Fruit fly (Drosophila melanogaster) whole organism, embryonic: ENCODE measurements around the gene puc.
A peak's percentile ranks its signal among the peaks of the same experiment; 100 is the strongest.

Source experiments
- Antp ChIP-seq: fragments of 200-800 bp; sonication (Bioruptor generic); optimal IDR thresholded peaks from 3 replicates; lab custom pipeline; 2016; ENCODE audit warnings: missing biosample characterization, missing genetic modification characterization
- Asciz ChIP-seq: fragments of 200-800 bp; sonication (Bioruptor generic); optimal IDR thresholded peaks from 2 replicates; lab custom pipeline; 2017; ENCODE audit warnings: missing biosample characterization, mild to moderate bottlenecking, missing genetic modification characterization, missing genetic modification reagents
- Awh ChIP-seq: fragments of 200-800 bp; sonication (Bioruptor generic); IDR thresholded peaks from 2 replicates; pipeline ENCODE4, ENCODE4 v1.3.6; 2022; ENCODE audit warnings: missing biosample characterization, missing genetic modification characterization
- CG12219 ChIP-seq: fragments of 200-800 bp; sonication (Bioruptor generic); optimal IDR thresholded peaks from 3 replicates; lab custom pipeline; 2018; ENCODE audit warnings: missing biosample characterization, mild to moderate bottlenecking, missing genetic modification characterization
- CG12236 ChIP-seq: fragments of 200-800 bp; sonication (Bioruptor generic); optimal IDR thresholded peaks from 2 replicates; lab custom pipeline; 2016; ENCODE audit warnings: missing biosample characterization, missing genetic modification characterization
- CG14965 ChIP-seq: fragments of 200-800 bp; sonication (Bioruptor generic); optimal IDR thresholded peaks from 2 replicates; lab custom pipeline; 2016; ENCODE audit warnings: missing biosample characterization, missing genetic modification characterization, borderline replicate concordance
- CG16863 ChIP-seq: fragments of 200-800 bp; sonication (Bioruptor generic); optimal IDR thresholded peaks from 3 replicates; lab custom pipeline; 2016; ENCODE audit warnings: missing biosample characterization, missing genetic modification characterization
- CG2678 ChIP-seq: fragments of 200-800 bp; sonication (Bioruptor generic); optimal IDR thresholded peaks from 3 replicates; lab custom pipeline; 2019; ENCODE audit warnings: missing biosample characterization, mild to moderate bottlenecking, missing genetic modification characterization, moderate library complexity
- CG30431 ChIP-seq: fragments of 200-800 bp; sonication (Bioruptor generic); optimal IDR thresholded peaks from 2 replicates; lab custom pipeline; 2017; ENCODE audit warnings: missing biosample characterization, missing genetic modification characterization
- CG31365 ChIP-seq: fragments of 200-800 bp; sonication (Bioruptor generic); optimal IDR thresholded peaks from 2 replicates; lab custom pipeline; 2018; ENCODE audit warnings: missing biosample characterization, mild to moderate bottlenecking, missing genetic modification characterization
- CG3281 ChIP-seq: fragments of 200-800 bp; sonication (Bioruptor generic); optimal IDR thresholded peaks from 3 replicates; lab custom pipeline; 2017; ENCODE audit warnings: missing biosample characterization, mild to moderate bottlenecking, missing genetic modification characterization
- CG33213 ChIP-seq: fragments of 200-800 bp; sonication (Bioruptor generic); optimal IDR thresholded peaks from 3 replicates; lab custom pipeline; 2016; ENCODE audit warnings: missing biosample characterization, missing genetic modification characterization
- CG4707 ChIP-seq: fragments of 200-800 bp; sonication (Bioruptor generic); optimal IDR thresholded peaks from 2 replicates; lab custom pipeline; 2018; ENCODE audit warnings: missing biosample characterization, mild to moderate bottlenecking, missing genetic modification characterization, moderate library complexity
- CG6272 ChIP-seq: fragments of 200-800 bp; sonication (Bioruptor generic); IDR thresholded peaks from 2 replicates; pipeline ENCODE4 v1.3.6; 2022; ENCODE audit warnings: missing biosample characterization, missing genetic modification characterization
- CG6683 ChIP-seq: fragments of 200-800 bp; sonication (Bioruptor generic); optimal IDR thresholded peaks from 2 replicates; lab custom pipeline; 2017; ENCODE audit warnings: missing biosample characterization, mild to moderate bottlenecking, missing genetic modification characterization, missing genetic modification reagents
- CG6791 ChIP-seq: fragments of 200-800 bp; sonication (Bioruptor generic); IDR thresholded peaks from 3 replicates; pipeline ENCODE4 v1.3.6; 2022; ENCODE audit warnings: missing biosample characterization, missing genetic modification characterization; ENCODE audit not compliant: partially characterized antibody
- CG7271 ChIP-seq: fragments of 200-800 bp; sonication (Bioruptor generic); optimal IDR thresholded peaks from 2 replicates; lab custom pipeline; 2018; ENCODE audit warnings: missing biosample characterization, mild to moderate bottlenecking, missing genetic modification characterization, moderate library complexity
- CG7786 ChIP-seq: fragments of 200-800 bp; sonication (Bioruptor generic); optimal IDR thresholded peaks from 2 replicates; lab custom pipeline; 2016; ENCODE audit warnings: missing biosample characterization, missing genetic modification characterization
- CG8359 ChIP-seq: fragments of 200-800 bp; sonication (Bioruptor generic); optimal IDR thresholded peaks from 2 replicates; lab custom pipeline; 2017; ENCODE audit warnings: missing biosample characterization, mild to moderate bottlenecking, missing genetic modification characterization, borderline replicate concordance
- CoRest ChIP-seq: fragments of 200-800 bp; sonication (Bioruptor generic); optimal IDR thresholded peaks from 3 replicates; lab custom pipeline; 2018; ENCODE audit warnings: missing biosample characterization, mild to moderate bottlenecking, missing genetic modification characterization, moderate library complexity
- Ets97D ChIP-seq: fragments of 200-800 bp; sonication (Bioruptor generic); optimal IDR thresholded peaks from 3 replicates; lab custom pipeline; 2016; ENCODE audit warnings: missing biosample characterization, missing genetic modification characterization
- HHEX ChIP-seq: fragments of 200-800 bp; sonication (Bioruptor generic); optimal IDR thresholded peaks from 3 replicates; lab custom pipeline; 2017; ENCODE audit warnings: missing biosample characterization, mild to moderate bottlenecking, missing genetic modification characterization, missing genetic modification reagents
- HLH3B ChIP-seq: fragments of 200-800 bp; sonication (Bioruptor generic); IDR thresholded peaks from 2 replicates; pipeline ENCODE4 v1.3.6; 2022; ENCODE audit warnings: missing biosample characterization, missing genetic modification characterization
- Hr39 ChIP-seq: fragments of >200 bp; optimal IDR thresholded peaks from 2 replicates; lab custom pipeline; 2017
- Hr51 ChIP-seq, 2 experiments: fragments of 200-800 bp; sonication (Bioruptor generic); optimal IDR thresholded peaks; 2 replicates in 1 of 2; 3 replicates in 1 of 2; lab custom pipeline; 2016 to 2018; ENCODE audit warnings: missing biosample characterization in 2 of 2, missing genetic modification characterization in 2 of 2, mild to moderate bottlenecking in 1 of 2, moderate library complexity in 1 of 2
- MBD-R2 ChIP-seq: fragments of 200-800 bp; sonication (Bioruptor generic); IDR thresholded peaks from 2 replicates; pipeline ENCODE4 v1.3.6; 2022; ENCODE audit warnings: missing biosample characterization, missing genetic modification characterization
- NC2α ChIP-seq: fragments of 200-800 bp; sonication (Bioruptor generic); optimal IDR thresholded peaks from 2 replicates; lab custom pipeline; 2016; ENCODE audit warnings: missing biosample characterization, missing genetic modification characterization
- NFAT ChIP-seq: fragments of 200-800 bp; sonication (Bioruptor generic); IDR thresholded peaks from 2 replicates; pipeline ENCODE4 v1.3.6; 2022; ENCODE audit warnings: missing biosample characterization, missing genetic modification characterization
- NK7.1 ChIP-seq: fragments of 200-800 bp; sonication (Bioruptor generic); optimal IDR thresholded peaks from 3 replicates; lab custom pipeline; 2016; ENCODE audit warnings: missing biosample characterization, missing genetic modification characterization
- Usf ChIP-seq: fragments of 200-800 bp; sonication (Bioruptor generic); optimal IDR thresholded peaks from 2 replicates; lab custom pipeline; 2017; ENCODE audit warnings: missing genotype, missing biosample characterization, missing genetic modification characterization
- Xbp1 ChIP-seq: fragments of 200-800 bp; sonication (Bioruptor generic); optimal IDR thresholded peaks from 3 replicates; lab custom pipeline; 2016; ENCODE audit warnings: missing biosample characterization, mild to moderate bottlenecking, missing genetic modification characterization
- caup ChIP-seq: fragments of 200-800 bp; sonication (Bioruptor generic); optimal IDR thresholded peaks from 3 replicates; lab custom pipeline; 2017; ENCODE audit warnings: missing biosample characterization, mild to moderate bottlenecking, missing genetic modification characterization, moderate library complexity; ENCODE audit not compliant: severe bottlenecking
- cg ChIP-seq: fragments of 200-800 bp; sonication (Bioruptor generic); optimal IDR thresholded peaks from 3 replicates; lab custom pipeline; 2019; ENCODE audit warnings: missing biosample characterization, mild to moderate bottlenecking, missing genetic modification characterization, moderate library complexity
- chif ChIP-seq, 2 experiments: fragments of 200-800 bp; sonication (Bioruptor generic); optimal IDR thresholded peaks; 3 replicates each; lab custom pipeline; 2016; ENCODE audit warnings: missing biosample characterization in 2 of 2, missing genetic modification characterization in 2 of 2
- chn ChIP-seq: fragments of 200-800 bp; sonication (Bioruptor generic); optimal IDR thresholded peaks from 2 replicates; lab custom pipeline; 2016; ENCODE audit warnings: missing biosample characterization, missing genetic modification characterization
- danr ChIP-seq: fragments of 200-800 bp; sonication (Bioruptor generic); IDR thresholded peaks from 2 replicates; pipeline ENCODE4 v1.3.6; 2022; ENCODE audit warnings: missing biosample characterization, missing genetic modification characterization
- en ChIP-seq: fragments of 200-800 bp; sonication (Bioruptor generic); optimal IDR thresholded peaks from 2 replicates; lab custom pipeline; 2016; ENCODE audit warnings: missing biosample characterization, missing genetic modification characterization
- ftz-f1 ChIP-seq: fragments of 200-800 bp; sonication (Bioruptor generic); optimal IDR thresholded peaks from 2 replicates; lab custom pipeline; 2016; ENCODE audit warnings: missing biosample characterization, missing genetic modification characterization
- gsb ChIP-seq: fragments of 200-800 bp; sonication (Bioruptor generic); IDR thresholded peaks from 2 replicates; pipeline ENCODE4 v1.3.6; 2022; ENCODE audit warnings: missing biosample characterization, missing genetic modification characterization
- her ChIP-seq: fragments of 200-800 bp; sonication (Bioruptor generic); optimal IDR thresholded peaks from 2 replicates; lab custom pipeline; 2016; ENCODE audit warnings: missing biosample characterization, missing genetic modification characterization
- ind ChIP-seq: fragments of 200-800 bp; sonication (Bioruptor generic); optimal IDR thresholded peaks from 3 replicates; lab custom pipeline; 2016; ENCODE audit warnings: missing biosample characterization, missing genetic modification characterization
- inv ChIP-seq: fragments of 200-800 bp; sonication (Bioruptor generic); IDR thresholded peaks from 2 replicates; pipeline ENCODE4 v1.3.6; 2022; ENCODE audit warnings: missing biosample characterization, missing genetic modification characterization; ENCODE audit not compliant: partially characterized antibody
- lmd ChIP-seq: fragments of 200-800 bp; sonication (Bioruptor generic); IDR thresholded peaks from 2 replicates; pipeline ENCODE4 v1.3.6; 2022; ENCODE audit warnings: missing biosample characterization, missing genetic modification characterization
- nau ChIP-seq: fragments of 200-800 bp; sonication (Bioruptor generic); optimal IDR thresholded peaks from 3 replicates; lab custom pipeline; 2017; ENCODE audit warnings: missing biosample characterization, mild to moderate bottlenecking, missing genetic modification characterization, missing genetic modification reagents
- pfk ChIP-seq: fragments of 200-800 bp; sonication (Bioruptor generic); optimal IDR thresholded peaks from 2 replicates; lab custom pipeline; 2018; ENCODE audit warnings: missing biosample characterization, mild to moderate bottlenecking, missing genetic modification characterization, moderate library complexity
- schlank ChIP-seq: fragments of 200-800 bp; sonication (Bioruptor generic); optimal IDR thresholded peaks from 2 replicates; lab custom pipeline; 2018; ENCODE audit warnings: missing biosample characterization, mild to moderate bottlenecking, missing genetic modification characterization
- scrt ChIP-seq: fragments of 200-800 bp; sonication (Bioruptor generic); optimal IDR thresholded peaks from 2 replicates; lab custom pipeline; 2018; ENCODE audit warnings: missing biosample characterization, mild to moderate bottlenecking, missing genetic modification characterization, moderate library complexity
- sim ChIP-seq: fragments of 200-800 bp; sonication (Bioruptor generic); IDR thresholded peaks from 2 replicates; pipeline ENCODE4 v1.3.6; 2022; ENCODE audit warnings: missing biosample characterization, missing genetic modification characterization
- zen2 ChIP-seq: fragments of 200-800 bp; sonication (Bioruptor generic); IDR thresholded peaks from 3 replicates; pipeline ENCODE4 v1.3.6; 2022; ENCODE audit warnings: missing biosample characterization, missing genetic modification characterization; ENCODE audit not compliant: partially characterized antibody

Gene puc

DNA sequence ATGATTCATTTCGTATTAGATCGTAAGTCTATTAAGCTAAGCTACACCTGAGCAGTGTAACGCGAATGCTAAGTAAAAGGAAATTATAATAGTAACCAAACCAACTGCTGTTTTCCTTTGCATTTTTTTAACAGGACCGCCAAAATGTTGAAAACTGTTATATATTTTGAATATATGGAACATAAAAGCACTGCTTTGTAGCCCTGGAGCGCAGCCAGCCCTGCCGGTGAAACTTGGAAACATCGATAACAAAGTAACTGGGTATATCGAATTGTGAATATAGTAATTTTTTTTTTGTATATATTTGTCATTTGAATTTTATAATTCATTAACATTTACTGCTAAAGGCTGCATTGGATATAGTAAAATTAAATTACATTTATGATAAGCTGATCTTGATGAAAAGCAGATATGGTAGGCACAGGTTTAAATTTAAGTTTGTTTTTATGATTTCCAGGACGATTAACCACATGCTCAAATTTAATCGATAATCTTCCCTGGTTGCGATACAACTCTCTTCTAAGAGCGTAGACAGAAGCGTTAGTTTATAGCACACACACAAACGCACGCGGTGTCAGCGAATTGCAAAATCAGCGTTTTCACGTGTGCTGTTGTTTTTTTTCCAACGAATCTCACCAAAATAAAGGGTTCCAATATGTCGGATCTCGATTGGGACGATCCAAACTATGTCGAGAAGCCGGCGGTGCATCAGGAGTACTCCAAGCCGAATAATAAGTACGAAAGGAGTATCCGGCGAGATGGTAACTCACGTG lies 17.3 kb downstream of the puc start, which contains the start of gene CG7878 (continued):
- peak; percentile 55 for TF ChIP-seq CG2678 (tag; lab: Kevin White, UChicago)
- peak; percentile 47; the same call in 1 of the 2 replicates for TF ChIP-seq CG6272 (GFP tag; lab: Robert Waterston, UW)
- peak; percentile 51 for TF ChIP-seq HLH3B (GFP tag; lab: Robert Waterston, UW)
- TF ChIP-seq CG7271: no peak
- TF ChIP-seq caup (GFP tag; lab: Kevin White, UChicago): peak; percentile 50
- peak; percentile 57 for TF ChIP-seq CG33213 (GFP tag; lab: Kevin White, UChicago)
- peak; percentile 73 for TF ChIP-seq CoRest (tag; lab: Kevin White, UChicago)
- TF ChIP-seq CG31365 (tag; lab: Kevin White, UChicago): peak; percentile 7
- TF ChIP-seq chn (GFP tag; lab: Kevin White, UChicago): peak; percentile 53
- peak; percentile 40 to 49 for TF ChIP-seq Hr51 (GFP tag; optimal IDR thresholded peaks at IDR 0.05; lab: Kevin White, UChicago)
- no peak for TF ChIP-seq NC2α (GFP tag; lab: Kevin White, UChicago)
- TF ChIP-seq HHEX (GFP tag; lab: Kevin White, UChicago): no peak
- peak; percentile 10 for TF ChIP-seq CG8359 (GFP tag; lab: Kevin White, UChicago)
- TF ChIP-seq CG3281 (GFP tag; lab: Kevin White, UChicago): peak; percentile 77
- TF ChIP-seq NFAT (GFP tag; lab: Robert Waterston, UW): peak; percentile 76
- TF ChIP-seq Asciz (GFP tag; lab: Kevin White, UChicago): peak; percentile 4
- no peak for TF ChIP-seq gsb (GFP tag; lab: Robert Waterston, UW)
- TF ChIP-seq CG6791: peak; percentile 86
- no peak for TF ChIP-seq NK7.1 (GFP tag; lab: Kevin White, UChicago)
- peak; percentile 83 for TF ChIP-seq Ets97D
- peak; percentile 67; the same call in 2 of the 3 replicates for TF ChIP-seq zen2 (GFP tag; lab: Robert Waterston, UW)
- TF ChIP-seq sim (GFP tag; lab: Robert Waterston, UW): no peak
- TF ChIP-seq Antp: peak; percentile 48
- TF ChIP-seq pfk (GFP tag; lab: Kevin White, UChicago): no peak
- no peak for TF ChIP-seq danr (GFP tag; lab: Robert Waterston, UW)
- TF ChIP-seq nau: no peak
- no peak for TF ChIP-seq CG30431
- peak; percentile 62 for TF ChIP-seq Xbp1 (GFP tag; lab: Kevin White, UChicago)
- peak; percentile 41 for TF ChIP-seq cg (GFP tag; lab: Kevin White, UChicago)
- peak; percentile 2 to 18 for TF ChIP-seq chif (GFP tag; optimal IDR thresholded peaks at IDR 0.05; lab: Kevin White, UChicago)
- TF ChIP-seq Hr39: no peak
- no peak for TF ChIP-seq CG12219 (GFP tag; lab: Kevin White, UChicago)
- TF ChIP-seq CG12236 (GFP tag; lab: Kevin White, UChicago): no peak
- TF ChIP-seq ind (GFP tag; lab: Kevin White, UChicago): peak; percentile 67
- TF ChIP-seq inv (GFP tag; lab: Robert Waterston, UW): peak; percentile 64; the same call in 1 of the 2 replicates
- peak; percentile 52 for TF ChIP-seq scrt
- TF ChIP-seq schlank: no peak
- no peak for TF ChIP-seq Awh (GFP tag; lab: Robert Waterston, UW)
- TF ChIP-seq lmd: peak; percentile 58; the same call in 1 of the 2 replicates
- TF ChIP-seq en (GFP tag; lab: Kevin White, UChicago): peak; percentile 21
- peak; percentile 42 for TF ChIP-seq CG16863
- TF ChIP-seq CG14965 (GFP tag; lab: Kevin White, UChicago): no peak
- TF ChIP-seq CG7786 (GFP tag; lab: Kevin White, UChicago): peak; percentile 25
- TF ChIP-seq CG4707: no peak
- peak; percentile 20 for TF ChIP-seq her
- TF ChIP-seq Usf (GFP tag; lab: Kevin White, UChicago): peak; percentile 14
- no peak for TF ChIP-seq CG6683 (GFP tag; lab: Kevin White, UChicago)
- TF ChIP-seq ftz-f1: peak; percentile 43
- peak; percentile 61 for TF ChIP-seq MBD-R2 (GFP tag; lab: Robert Waterston, UW)
